Worm (Caenorhabditis elegans): ENCODE measurements around the gene F31E3.6.
A peak's percentile ranks its signal among the peaks of the same experiment; 100 is the strongest.

The F31E3.6 gene

ce11 chrIII:6951435-6951834 lies 30.4 kb upstream of the F31E3.6 start:
- TF ChIP-seq ztf-1 (GFP tag; conservative IDR thresholded peaks at IDR 0.05): no peak
- no peak for TF ChIP-seq snpc-4 (tag; optimal IDR thresholded peaks at IDR 0.05)
- no peak for TF ChIP-seq nhr-129 (tag; optimal IDR thresholded peaks at IDR 0.05)
- TF ChIP-seq unc-62 (GFP tag; optimal IDR thresholded peaks at IDR 0.05): no peak
- no peak for TF ChIP-seq elt-3 (tag; optimal IDR thresholded peaks at IDR 0.05)
- no peak for TF ChIP-seq nhr-25 (tag; optimal IDR thresholded peaks at IDR 0.05)
- TF ChIP-seq unc-39 (tag; optimal IDR thresholded peaks at IDR 0.05): no peak
- no peak for TF ChIP-seq mbf-1 (tag; optimal IDR thresholded peaks at IDR 0.05)
- TF ChIP-seq skn-1 (tag; optimal IDR thresholded peaks at IDR 0.05): no peak
- peak in 1 of 2 experiments; percentile 41 for TF ChIP-seq lsy-2 (tag; optimal IDR thresholded peaks at IDR 0.05)
- no peak for TF ChIP-seq lin-39 (tag; optimal IDR thresholded peaks at IDR 0.05)
- no peak for TF ChIP-seq sma-9 (GFP tag; optimal IDR thresholded peaks at IDR 0.05)
- TF ChIP-seq sma-9 (tag; optimal IDR thresholded peaks at IDR 0.05): no peak
- TF ChIP-seq C34F6.9 (tag; optimal IDR thresholded peaks at IDR 0.05): peak; percentile 59
- peak; percentile 32 for TF ChIP-seq unc-55 (GFP tag; optimal IDR thresholded peaks at IDR 0.05)
- TF ChIP-seq nhr-6 (tag; optimal IDR thresholded peaks at IDR 0.05): no peak
- TF ChIP-seq mdl-1 (tag; optimal IDR thresholded peaks at IDR 0.05): no peak
- no peak for TF ChIP-seq nhr-12 (tag; optimal IDR thresholded peaks at IDR 0.05)
- no peak for TF ChIP-seq nhr-10 (tag; optimal IDR thresholded peaks at IDR 0.05)
- TF ChIP-seq blmp-1 (tag; optimal IDR thresholded peaks at IDR 0.05; ENCODE audit: insufficient read depth): peak; percentile 43
- no peak for TF ChIP-seq gmeb-1 (tag; optimal IDR thresholded peaks at IDR 0.05)
- TF ChIP-seq egl-27 (tag; optimal IDR thresholded peaks at IDR 0.05): no peak
- no peak for TF ChIP-seq lin-13 (GFP tag; optimal IDR thresholded peaks at IDR 0.05)

ce11 chrIII:6953373-6953772 lies 28.5 kb upstream of the F31E3.6 start:
- no peak for TF ChIP-seq nhr-237 (tag; optimal IDR thresholded peaks at IDR 0.05)
- TF ChIP-seq lin-11 (tag; optimal IDR thresholded peaks at IDR 0.05): no peak
- TF ChIP-seq unc-55 (GFP tag; optimal IDR thresholded peaks at IDR 0.05): no peak
- TF ChIP-seq nhr-23 (tag; optimal IDR thresholded peaks at IDR 0.05): no peak
- TF ChIP-seq lsy-2 (tag; optimal IDR thresholded peaks at IDR 0.05): no peak
- TF ChIP-seq fos-1 (tag; optimal IDR thresholded peaks at IDR 0.05): no peak
- no peak for TF ChIP-seq elt-3 (tag; optimal IDR thresholded peaks at IDR 0.05)
- TF ChIP-seq nhr-21 (tag; optimal IDR thresholded peaks at IDR 0.05): no peak
- TF ChIP-seq dmd-4 (tag; optimal IDR thresholded peaks at IDR 0.05): no peak
- TF ChIP-seq mdl-1 (tag; optimal IDR thresholded peaks at IDR 0.05): no peak
- no peak for TF ChIP-seq unc-39 (tag; optimal IDR thresholded peaks at IDR 0.05)
- no peak for TF ChIP-seq ceh-82 (tag; optimal IDR thresholded peaks at IDR 0.05)
- no peak for TF ChIP-seq ZK546.5 (tag; optimal IDR thresholded peaks at IDR 0.05)
- TF ChIP-seq ztf-11 (tag; optimal IDR thresholded peaks at IDR 0.05): no peak
- TF ChIP-seq zag-1 (tag; optimal IDR thresholded peaks at IDR 0.05): no peak

ce11 chrIII:6953978-6954377 lies 27.9 kb upstream of the F31E3.6 start:
- TF ChIP-seq ceh-82 (tag; optimal IDR thresholded peaks at IDR 0.05) (no peak), egl-27 (tag; optimal IDR thresholded peaks at IDR 0.05) (no peak), crh-2 (tag; optimal IDR thresholded peaks at IDR 0.05) (no peak), ceh-16 (tag; optimal IDR thresholded peaks at IDR 0.05) (no peak), nhr-25 (tag; optimal IDR thresholded peaks at IDR 0.05) (no peak), dmd-4 (tag; optimal IDR thresholded peaks at IDR 0.05) (no peak), ztf-11 (tag; optimal IDR thresholded peaks at IDR 0.05) (no peak), ztf-1 (GFP tag; conservative IDR thresholded peaks at IDR 0.05) (no peak), lsy-2 (tag; optimal IDR thresholded peaks at IDR 0.05) (no peak), elt-3 (tag; optimal IDR thresholded peaks at IDR 0.05) (no peak), R02D3.7 (tag; optimal IDR thresholded peaks at IDR 0.05) (no peak), C34F6.9 (tag; optimal IDR thresholded peaks at IDR 0.05) (no peak), unc-55 (GFP tag; optimal IDR thresholded peaks at IDR 0.05) (no peak), Y55F3AM.14 (GFP tag; optimal IDR thresholded peaks at IDR 0.05) (no peak)

ce11 chrIII:6955766-6956165 lies 26.1 kb upstream of the F31E3.6 start:
- TF ChIP-seq nhr-23 (tag; optimal IDR thresholded peaks at IDR 0.05) (no peak), snpc-4 (tag; optimal IDR thresholded peaks at IDR 0.05) (no peak), ceh-82 (tag; optimal IDR thresholded peaks at IDR 0.05) (no peak), zag-1 (tag; optimal IDR thresholded peaks at IDR 0.05) (no peak), ztf-1 (GFP tag; conservative IDR thresholded peaks at IDR 0.05) (no peak), R02D3.7 (tag; optimal IDR thresholded peaks at IDR 0.05) (no peak)

All from whole organism, L2 larva.